Fruit fly (Drosophila melanogaster) whole organism, embryonic: ENCODE results near the gene NFAT.

Experiments used
- CG11085 ChIP-seq: fragments of 200-800 bp; sonication (Bioruptor generic); IDR thresholded peaks from 2 replicates; pipeline ENCODE4 v1.3.6; 2022; ENCODE audit warnings: missing biosample characterization, missing genetic modification characterization
- CG12299 ChIP-seq: fragments of 200-800 bp; sonication (Bioruptor generic); optimal IDR thresholded peaks from 2 replicates; lab custom pipeline; 2018; ENCODE audit warnings: missing biosample characterization, mild to moderate bottlenecking, missing genetic modification characterization
- CG1233 ChIP-seq: fragments of 200-800 bp; sonication (Bioruptor generic); optimal IDR thresholded peaks from 4 replicates; lab custom pipeline; 2018; ENCODE audit warnings: missing biosample characterization, mild to moderate bottlenecking, missing genetic modification characterization
- CG12769 ChIP-seq: fragments of 200-800 bp; sonication (Bioruptor generic); optimal IDR thresholded peaks from 2 replicates; lab custom pipeline; 2019; ENCODE audit warnings: missing biosample characterization, mild to moderate bottlenecking, missing genetic modification characterization, moderate library complexity
- CG13287 ChIP-seq: fragments of 200-800 bp; sonication (Bioruptor generic); IDR thresholded peaks from 2 replicates; pipeline ENCODE4 v1.3.6; 2022; ENCODE audit warnings: missing biosample characterization, missing genetic modification characterization; ENCODE audit not compliant: partially characterized antibody
- CG14710 ChIP-seq: fragments of 200-800 bp; sonication (Bioruptor generic); optimal IDR thresholded peaks from 3 replicates; lab custom pipeline; 2019; ENCODE audit warnings: missing biosample characterization, mild to moderate bottlenecking, missing genetic modification characterization, moderate library complexity
- CG16813 ChIP-seq: fragments of 200-800 bp; sonication (Bioruptor generic); IDR thresholded peaks from 3 replicates; pipeline ENCODE4 v1.3.6; 2022; ENCODE audit warnings: missing biosample characterization, missing genetic modification characterization; ENCODE audit not compliant: partially characterized antibody
- CG17802 ChIP-seq: fragments of 200-800 bp; sonication (Bioruptor generic); optimal IDR thresholded peaks from 2 replicates; lab custom pipeline; 2018; ENCODE audit warnings: missing biosample characterization, mild to moderate bottlenecking, missing genetic modification characterization, moderate library complexity
- CG2116 ChIP-seq: fragments of 200-800 bp; sonication (Bioruptor generic); optimal IDR thresholded peaks from 3 replicates; lab custom pipeline; 2018; ENCODE audit warnings: missing biosample characterization, mild to moderate bottlenecking, missing genetic modification characterization
- CG2712 ChIP-seq: fragments of 200-800 bp; optimal IDR thresholded peaks from 3 replicates; lab custom pipeline; 2019; ENCODE audit warnings: missing biosample characterization, mild to moderate bottlenecking, missing genetic modification characterization, moderate library complexity
- CG31388 ChIP-seq: fragments of 200-800 bp; sonication (Bioruptor generic); optimal IDR thresholded peaks from 2 replicates; lab custom pipeline; 2016; ENCODE audit warnings: missing biosample characterization, missing genetic modification characterization
- CG3407 ChIP-seq: fragments of 200-800 bp; sonication (Bioruptor generic); optimal IDR thresholded peaks from 2 replicates; lab custom pipeline; 2018; ENCODE audit warnings: missing biosample characterization, mild to moderate bottlenecking, missing genetic modification characterization
- CG3726 ChIP-seq: fragments of 200-800 bp; sonication (Bioruptor generic); IDR thresholded peaks from 3 replicates; pipeline ENCODE4, ENCODE4 v1.3.6; 2022; ENCODE audit warnings: missing biosample characterization, missing genetic modification characterization
- CG4328 ChIP-seq: fragments of 200-800 bp; sonication (Bioruptor generic); optimal IDR thresholded peaks from 3 replicates; lab custom pipeline; 2017; ENCODE audit warnings: missing biosample characterization, missing genetic modification reagents, missing genetic modification characterization
- CG6272 ChIP-seq: fragments of 200-800 bp; sonication (Bioruptor generic); IDR thresholded peaks from 2 replicates; pipeline ENCODE4 v1.3.6; 2022; ENCODE audit warnings: missing biosample characterization, missing genetic modification characterization
- CG8944 ChIP-seq: fragments of 200-800 bp; sonication (Bioruptor generic); optimal IDR thresholded peaks from 3 replicates; lab custom pipeline; 2016; ENCODE audit warnings: missing biosample characterization, missing genetic modification characterization
- CG9727 ChIP-seq: fragments of 200-800 bp; sonication (Bioruptor generic); optimal IDR thresholded peaks from 3 replicates; lab custom pipeline; 2017; ENCODE audit warnings: missing biosample characterization, mild to moderate bottlenecking, missing genetic modification characterization
- Deaf1 ChIP-seq: fragments of 200-800 bp; optimal IDR thresholded peaks from 3 replicates; lab custom pipeline; 2019; ENCODE audit warnings: missing biosample characterization, mild to moderate bottlenecking, missing genetic modification characterization, moderate library complexity
- Dek ChIP-seq: fragments of 200-800 bp; sonication (Bioruptor generic); optimal IDR thresholded peaks from 3 replicates; lab custom pipeline; 2019; ENCODE audit warnings: missing biosample characterization, mild to moderate bottlenecking, missing genetic modification characterization, moderate library complexity
- Eip74EF ChIP-seq, 2 experiments: fragments of 200-800 bp in 1 of 2; fragments of >200 bp in 1 of 2; sonication (Bioruptor generic) in 1 of 2; optimal IDR thresholded peaks; 2 replicates each; lab custom pipeline; 2017 to 2019; ENCODE audit warnings: missing biosample characterization in 2 of 2, missing genetic modification characterization in 2 of 2, mild to moderate bottlenecking in 1 of 2, moderate library complexity in 1 of 2
- Ets97D ChIP-seq: fragments of 200-800 bp; sonication (Bioruptor generic); optimal IDR thresholded peaks from 3 replicates; lab custom pipeline; 2016; ENCODE audit warnings: missing biosample characterization, missing genetic modification characterization
- Fer2 ChIP-seq: fragments of 200-800 bp; sonication (Bioruptor generic); optimal IDR thresholded peaks from 2 replicates; lab custom pipeline; 2018; ENCODE audit warnings: missing biosample characterization, mild to moderate bottlenecking, missing genetic modification characterization, moderate library complexity
- Gsc ChIP-seq: fragments of 200-800 bp; sonication (Bioruptor generic); IDR thresholded peaks from 2 replicates; pipeline ENCODE4 v1.3.6; 2022; ENCODE audit warnings: missing biosample characterization, missing genetic modification characterization
- Med ChIP-seq: fragments of 200-800 bp; sonication (Bioruptor generic); peaks from one replicate; lab custom pipeline; 2016; ENCODE audit warnings: missing biosample characterization, missing genetic modification characterization, mild to moderate bottlenecking, inconsistent platforms, moderate library complexity
- Ptx1 ChIP-seq: fragments of 200-800 bp; sonication (Bioruptor generic); IDR thresholded peaks from 2 replicates; pipeline ENCODE4 v1.3.6; 2022; ENCODE audit warnings: missing biosample characterization, missing genetic modification characterization
- Rx ChIP-seq: fragments of 200-800 bp; sonication (Bioruptor generic); IDR thresholded peaks from 2 replicates; pipeline ENCODE4 v1.3.6; 2022; ENCODE audit warnings: missing biosample characterization, missing genetic modification characterization
- Stat92E ChIP-seq, 3 experiments: fragments of >200 bp in 2 of 3; fragments of 200-800 bp in 1 of 3; sonication (Bioruptor generic) in 1 of 3; optimal IDR thresholded peaks; 2 replicates each; lab custom pipeline; 2017 to 2019; ENCODE audit warnings: missing biosample characterization in 3 of 3, missing genetic modification characterization in 3 of 3, mild to moderate bottlenecking in 1 of 3, moderate library complexity in 1 of 3
- Usf ChIP-seq: fragments of 200-800 bp; sonication (Bioruptor generic); optimal IDR thresholded peaks from 2 replicates; lab custom pipeline; 2017; ENCODE audit warnings: missing genotype, missing biosample characterization, missing genetic modification characterization
- ato ChIP-seq: fragments of 200-800 bp; sonication (Bioruptor generic); IDR thresholded peaks from 2 replicates; pipeline ENCODE4 v1.3.6; 2022; ENCODE audit warnings: missing biosample characterization, missing genetic modification characterization; ENCODE audit not compliant: partially characterized antibody
- bab2 ChIP-seq: fragments of 200-800 bp; sonication (Bioruptor generic); optimal IDR thresholded peaks from 2 replicates; lab custom pipeline; 2016; ENCODE audit warnings: missing biosample characterization, missing genetic modification characterization
- danr ChIP-seq: fragments of 200-800 bp; sonication (Bioruptor generic); IDR thresholded peaks from 2 replicates; pipeline ENCODE4 v1.3.6; 2022; ENCODE audit warnings: missing biosample characterization, missing genetic modification characterization
- dpn ChIP-seq, 2 experiments: fragments of 200-800 bp; sonication (Bioruptor generic); optimal IDR thresholded peaks; 3 replicates each; lab custom pipeline; 2016; ENCODE audit warnings: missing biosample characterization in 2 of 2, missing genetic modification characterization in 2 of 2
- ems ChIP-seq: fragments of 200-800 bp; sonication (Bioruptor generic); optimal IDR thresholded peaks from 3 replicates; lab custom pipeline; 2016; ENCODE audit warnings: missing biosample characterization, missing genetic modification characterization
- exex ChIP-seq: fragments of 200-800 bp; sonication (Bioruptor generic); optimal IDR thresholded peaks from 4 replicates; lab custom pipeline; 2018; ENCODE audit warnings: missing biosample characterization, mild to moderate bottlenecking, missing genetic modification characterization, moderate library complexity
- hb ChIP-seq: fragments of 200-800 bp; sonication (Bioruptor generic); IDR thresholded peaks from 3 replicates; pipeline ENCODE4 v1.3.6; 2022; ENCODE audit warnings: missing biosample characterization, missing genetic modification characterization; ENCODE audit not compliant: partially characterized antibody
- lola ChIP-seq, 3 experiments: fragments of >200 bp in 2 of 3; fragments of 200-800 bp in 1 of 3; sonication (Bioruptor generic) in 1 of 3; optimal IDR thresholded peaks; 2 replicates each; lab custom pipeline; 2017 to 2019; ENCODE audit warnings: missing biosample characterization in 3 of 3, missing genetic modification characterization in 3 of 3, mild to moderate bottlenecking in 1 of 3, moderate library complexity in 1 of 3
- odd ChIP-seq: fragments of 200-800 bp; sonication (Bioruptor generic); optimal IDR thresholded peaks from 2 replicates; lab custom pipeline; 2017; ENCODE audit warnings: missing biosample characterization, mild to moderate bottlenecking, missing genetic modification characterization
- onecut ChIP-seq: fragments of 200-800 bp; sonication (Bioruptor generic); IDR thresholded peaks from 2 replicates; pipeline ENCODE4 v1.3.6; 2022; ENCODE audit warnings: missing biosample characterization, missing genetic modification characterization
- pho ChIP-seq: fragments of 200-800 bp; sonication (Bioruptor generic); optimal IDR thresholded peaks from 2 replicates; lab custom pipeline; 2016; ENCODE audit warnings: missing biosample characterization, missing genetic modification characterization
- pita ChIP-seq: fragments of 200-800 bp; sonication (Bioruptor generic); optimal IDR thresholded peaks from 2 replicates; lab custom pipeline; 2017; ENCODE audit warnings: missing biosample characterization, mild to moderate bottlenecking, missing genetic modification characterization
- pros ChIP-seq: fragments of 200-800 bp; sonication (Bioruptor generic); optimal IDR thresholded peaks from 3 replicates; lab custom pipeline; 2019; ENCODE audit warnings: missing biosample characterization, mild to moderate bottlenecking, missing genetic modification characterization, moderate library complexity
- pum ChIP-seq: fragments of 200-800 bp; sonication (Bioruptor generic); optimal IDR thresholded peaks from 2 replicates; lab custom pipeline; 2016; ENCODE audit warnings: missing biosample characterization, missing genetic modification characterization
- ranshi ChIP-seq: fragments of 200-800 bp; sonication (Bioruptor generic); IDR thresholded peaks from 2 replicates; pipeline ENCODE4 v1.3.6; 2022; ENCODE audit warnings: missing biosample characterization, missing genetic modification characterization
- repo ChIP-seq: fragments of 200-800 bp; sonication (Bioruptor generic); optimal IDR thresholded peaks from 2 replicates; lab custom pipeline; 2016; ENCODE audit warnings: missing biosample characterization, missing genetic modification characterization
- run ChIP-seq: fragments of 200-800 bp; sonication (Bioruptor generic); optimal IDR thresholded peaks from 3 replicates; lab custom pipeline; 2018; ENCODE audit warnings: missing biosample characterization, mild to moderate bottlenecking, missing genetic modification characterization
- tgo ChIP-seq: fragments of 200-800 bp; sonication (Bioruptor generic); IDR thresholded peaks from 3 replicates; pipeline ENCODE4 v1.3.6; 2022; ENCODE audit warnings: missing biosample characterization, missing genetic modification characterization
- tio ChIP-seq: fragments of 200-800 bp; sonication (Bioruptor generic); optimal IDR thresholded peaks from 2 replicates; lab custom pipeline; 2017; ENCODE audit warnings: missing biosample characterization, missing genetic modification characterization, inconsistent platforms
- tx ChIP-seq: fragments of 200-800 bp; sonication (Bioruptor generic); optimal IDR thresholded peaks from 2 replicates; lab custom pipeline; 2016; ENCODE audit warnings: missing biosample characterization, missing genetic modification characterization

NFAT gene

dm6 chrX:13641115-13641890 lies 16.8 kb downstream of the NFAT start (continued):
- peak; percentile 96 for TF ChIP-seq CG8944 (GFP tag; lab: Kevin White, UChicago)
- TF ChIP-seq Ets97D (GFP tag; lab: Kevin White, UChicago) = peak; percentile 87
- peak; percentile 91 for TF ChIP-seq CG9727 (GFP tag; lab: Kevin White, UChicago)
- peak; percentile 76 for TF ChIP-seq Gsc
- TF ChIP-seq dpn (GFP tag; optimal IDR thresholded peaks at IDR 0.05; lab: Kevin White, UChicago) = peak; percentile 95 to 96
- peak; percentile 86 for TF ChIP-seq CG6272 (GFP tag; lab: Robert Waterston, UW)
- peak; percentile 93 for TF ChIP-seq CG12769
- no peak for TF ChIP-seq CG16813 (GFP tag; lab: Robert Waterston, UW)
- TF ChIP-seq ems (GFP tag; lab: Kevin White, UChicago) = peak; percentile 93
- peak; percentile 77 for TF ChIP-seq CG31388 (GFP tag; lab: Kevin White, UChicago)
- no peak for TF ChIP-seq Stat92E (GFP tag; optimal IDR thresholded peaks at IDR 0.05; lab: Kevin White, UChicago)
- peak; percentile 88 for TF ChIP-seq Fer2
- TF ChIP-seq CG3726 (GFP tag; lab: Robert Waterston, UW) = peak; percentile 84
- no peak for TF ChIP-seq pros (GFP tag; lab: Kevin White, UChicago)
- peak; percentile 53 for TF ChIP-seq exex
- peak in 1 of 3 experiments; percentile 79 for TF ChIP-seq lola (GFP tag; optimal IDR thresholded peaks at IDR 0.05; lab: Kevin White, UChicago)
- peak; percentile 88 for TF ChIP-seq Rx
- TF ChIP-seq CG14710 (tag; lab: Kevin White, UChicago) = peak; percentile 82
- peak; percentile 78 for TF ChIP-seq CG4328 (GFP tag; lab: Kevin White, UChicago)
- TF ChIP-seq Usf (GFP tag; lab: Kevin White, UChicago) = peak; percentile 75
- peak; percentile 84 for TF ChIP-seq onecut (GFP tag; lab: Robert Waterston, UW)
- peak; percentile 92 for TF ChIP-seq pum
- peak; percentile 88 for TF ChIP-seq danr (GFP tag; lab: Robert Waterston, UW)
- TF ChIP-seq ranshi (GFP tag; lab: Robert Waterston, UW) = peak; percentile 89
- no peak for TF ChIP-seq pita (GFP tag; lab: Kevin White, UChicago)
- TF ChIP-seq CG13287 (GFP tag; lab: Robert Waterston, UW) = no peak
- peak; percentile 94 for TF ChIP-seq CG1233 (GFP tag; lab: Kevin White, UChicago)
- no peak for TF ChIP-seq ato (GFP tag; lab: Robert Waterston, UW)
- TF ChIP-seq hb (GFP tag; lab: Robert Waterston, UW) = no peak
- TF ChIP-seq Dek (tag; lab: Kevin White, UChicago) = peak; percentile 94
- TF ChIP-seq CG3407 (GFP tag; lab: Kevin White, UChicago) = peak; percentile 81
- peak; percentile 92 for TF ChIP-seq tgo (GFP tag; lab: Robert Waterston, UW)
- TF ChIP-seq Med (GFP tag; lab: Kevin White, UChicago) = peak; percentile 99
- peak; percentile 77 for TF ChIP-seq run (tag; lab: Kevin White, UChicago)
- peak; percentile 69 for TF ChIP-seq CG2116
- peak; percentile 96 for TF ChIP-seq pho (GFP tag; lab: Kevin White, UChicago)
- TF ChIP-seq CG11085 = peak; percentile 89
- peak; percentile 95 for TF ChIP-seq tio
- peak; percentile 73 for TF ChIP-seq CG17802 (tag; lab: Kevin White, UChicago)
- peak; percentile 90 for TF ChIP-seq CG2712
- peak; percentile 84 for TF ChIP-seq odd (GFP tag; lab: Kevin White, UChicago)
- TF ChIP-seq Deaf1 (tag; lab: Kevin White, UChicago) = no peak
- TF ChIP-seq Ptx1 = peak; percentile 95
- TF ChIP-seq Eip74EF (GFP tag; optimal IDR thresholded peaks at IDR 0.05; lab: Kevin White, UChicago) = peak in 1 of 2 experiments; percentile 86
- TF ChIP-seq CG12299 (tag; lab: Kevin White, UChicago) = peak; percentile 79
- TF ChIP-seq tx (GFP tag; lab: Kevin White, UChicago) = peak; percentile 94
- TF ChIP-seq bab2 = peak; percentile 96
- peak; percentile 94 for TF ChIP-seq repo
